Fruit fly (Drosophila melanogaster): Measurements from ENCODE around the gene Drsl6.

The Drsl6 gene

dm6 chr3L:3377965-3378292, 41.7 kb upstream of the Drsl6 start, which contains the start of gene Ids (continued):
- no peak for TF ChIP-seq slou (GFP tag; optimal IDR thresholded peaks at IDR 0.05)
- no peak for TF ChIP-seq Tbp (GFP tag; optimal IDR thresholded peaks at IDR 0.05)
- TF ChIP-seq Vsx1 (GFP tag; optimal IDR thresholded peaks at IDR 0.05) = no peak
- TF ChIP-seq Oli (tag; optimal IDR thresholded peaks at IDR 0.05) = peak; percentile 75
- TF ChIP-seq ewg (GFP tag; optimal IDR thresholded peaks at IDR 0.05) = peak; percentile 21
- TF ChIP-seq CG11504 (tag; optimal IDR thresholded peaks at IDR 0.05) = peak; percentile 80
- no peak; the same call in 1 of the 2 replicates for TF ChIP-seq CG10321 (GFP tag; IDR thresholded peaks at IDR 0.05)
- no peak for TF ChIP-seq eve (GFP tag; optimal IDR thresholded peaks at IDR 0.05)
- TF ChIP-seq CG9876 (GFP tag; optimal IDR thresholded peaks at IDR 0.05) = no peak
- TF ChIP-seq oc (tag; optimal IDR thresholded peaks at IDR 0.05) = peak; percentile 76
- TF ChIP-seq CG11085 (GFP tag; IDR thresholded peaks at IDR 0.05) = no peak
- peak; percentile 71 for TF ChIP-seq PHDP (tag; optimal IDR thresholded peaks at IDR 0.05)
- no peak for TF ChIP-seq prd (optimal IDR thresholded peaks at IDR 0.05)
- peak; percentile 84 for TF ChIP-seq prd (GFP tag; IDR thresholded peaks at IDR 0.05)
- TF ChIP-seq CG4820 (GFP tag; optimal IDR thresholded peaks at IDR 0.05) = peak; percentile 15
- no peak for TF ChIP-seq CG34224 (GFP tag; IDR thresholded peaks at IDR 0.05; ENCODE audit: partially characterized antibody)
- TF ChIP-seq CG18262 (tag; optimal IDR thresholded peaks at IDR 0.05) = peak; percentile 67
- peak; percentile 37 for TF ChIP-seq bab2 (GFP tag; optimal IDR thresholded peaks at IDR 0.05)
- peak; percentile 30 for TF ChIP-seq CG2875 (GFP tag; optimal IDR thresholded peaks at IDR 0.05)
- peak; percentile 39; the same call in 1 of the 2 replicates for TF ChIP-seq Oaz (GFP tag; IDR thresholded peaks at IDR 0.05)
- TF ChIP-seq sens (GFP tag) = peak; percentile 79
- TF ChIP-seq sob (GFP tag; IDR thresholded peaks at IDR 0.05) = peak; percentile 75
- no peak for TF ChIP-seq CG15269 (tag; optimal IDR thresholded peaks at IDR 0.05)
- TF ChIP-seq CG6854 (GFP tag; optimal IDR thresholded peaks at IDR 0.05) = peak; percentile 34
- peak; percentile 52 for TF ChIP-seq CG16815 (GFP tag; optimal IDR thresholded peaks at IDR 0.05)
- no peak for TF ChIP-seq HmgD (GFP tag; optimal IDR thresholded peaks at IDR 0.05)
- peak; percentile 58; the same call in 1 of the 2 replicates for TF ChIP-seq klu (GFP tag; IDR thresholded peaks at IDR 0.05)
- peak; percentile 72 for TF ChIP-seq Drgx (GFP tag; IDR thresholded peaks at IDR 0.05)
- TF ChIP-seq CG1832 (GFP tag; optimal IDR thresholded peaks at IDR 0.05) = no peak
- peak; percentile 76 for TF ChIP-seq CG10366 (GFP tag; IDR thresholded peaks at IDR 0.05)
- peak; percentile 41; the same call in 1 of the 2 replicates for TF ChIP-seq crol (GFP tag; IDR thresholded peaks at IDR 0.05)
- TF ChIP-seq row (GFP tag; IDR thresholded peaks at IDR 0.05) = peak; percentile 89
- peak; percentile 84 for TF ChIP-seq Rfx (GFP tag; IDR thresholded peaks at IDR 0.05)
- TF ChIP-seq CG14014 (GFP tag; IDR thresholded peaks at IDR 0.05) = peak; percentile 75
- TF ChIP-seq ara (GFP tag; IDR thresholded peaks at IDR 0.05) = peak; percentile 84
- peak; percentile 67 for TF ChIP-seq CG17829 (tag; optimal IDR thresholded peaks at IDR 0.05)
- TF ChIP-seq lola (GFP tag; optimal IDR thresholded peaks at IDR 0.05) = peak in 1 of 3 experiments; percentile 13
- no peak for TF ChIP-seq BEAF-32 (GFP tag; optimal IDR thresholded peaks at IDR 0.05)
- TF ChIP-seq ind (GFP tag; optimal IDR thresholded peaks at IDR 0.05) = peak; percentile 56
- no peak for TF ChIP-seq Sry-β (GFP tag; optimal IDR thresholded peaks at IDR 0.05)
- TF ChIP-seq dm (GFP tag; optimal IDR thresholded peaks at IDR 0.05) = no peak
- 0 out of 3 replicates have a peak, but pooled peaks have one; percentile 41 for TF ChIP-seq CG2199 (GFP tag; IDR thresholded peaks at IDR 0.05)
- peak; percentile 83 for TF ChIP-seq ci (GFP tag; IDR thresholded peaks at IDR 0.05)
- TF ChIP-seq CG11695 (GFP tag; IDR thresholded peaks at IDR 0.05) = peak; percentile 77; the same call in 2 of the 3 replicates
- TF ChIP-seq CG11560 (tag; IDR thresholded peaks at IDR 0.05) = peak; percentile 34; the same call in 1 of the 3 replicates
- peak; percentile 50; the same call in 1 of the 2 replicates for TF ChIP-seq Rx (GFP tag; IDR thresholded peaks at IDR 0.05)
- peak; percentile 90 for TF ChIP-seq Xrp1 (GFP tag; IDR thresholded peaks at IDR 0.05)
- TF ChIP-seq CG1233 (GFP tag; optimal IDR thresholded peaks at IDR 0.05) = peak; percentile 20
- peak; percentile 41 for TF ChIP-seq ems (GFP tag; optimal IDR thresholded peaks at IDR 0.05)
- TF ChIP-seq CG17385 (GFP tag; optimal IDR thresholded peaks at IDR 0.05) = peak; percentile 72
- peak; percentile 55 for TF ChIP-seq zen (tag; optimal IDR thresholded peaks at IDR 0.05)
- peak; percentile 71 for TF ChIP-seq Dek (tag; optimal IDR thresholded peaks at IDR 0.05)

Measured in whole organism, embryonic.